Fruit fly (Drosophila melanogaster): Measurements from ENCODE around the gene CG3397.

CG3397 gene

DNA sequence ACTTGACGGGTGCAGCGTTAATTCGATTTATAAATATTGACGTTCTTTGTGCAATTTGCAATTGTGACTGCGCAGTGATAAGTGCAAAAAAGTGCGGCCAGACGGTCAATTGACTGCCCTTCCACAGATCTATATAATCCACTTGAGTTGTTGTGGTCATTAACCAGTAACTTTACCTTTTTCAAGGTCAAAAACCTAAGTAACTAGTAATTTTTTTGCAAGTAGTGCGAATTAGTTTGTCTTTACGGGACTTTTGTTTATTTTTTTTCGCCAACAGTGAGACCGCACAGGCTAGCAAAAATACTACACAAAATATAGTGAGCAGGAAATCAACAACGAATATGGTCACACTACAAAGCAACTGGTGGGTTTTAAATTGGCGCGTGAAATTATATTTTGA is 9.7 kb downstream of the CG3397 start, which contains the start of gene Tango9 (continued):
- TF ChIP-seq Hsf (GFP tag; optimal IDR thresholded peaks at IDR 0.05) (peak; percentile 9), CG17385 (GFP tag; optimal IDR thresholded peaks at IDR 0.05) (peak; percentile 17), pb (GFP tag; optimal IDR thresholded peaks at IDR 0.05) (no peak), Myb (GFP tag; optimal IDR thresholded peaks at IDR 0.05) (peak; percentile 61), Sry-δ (GFP tag; optimal IDR thresholded peaks at IDR 0.05) (peak; percentile 44), crp (GFP tag; optimal IDR thresholded peaks at IDR 0.05) (peak in 1 of 2 experiments; percentile 13), usp (GFP tag; optimal IDR thresholded peaks at IDR 0.05) (no peak), esg (GFP tag; conservative IDR thresholded peaks at IDR 0.05) (no peak), CG8290 (GFP tag; optimal IDR thresholded peaks at IDR 0.05) (no peak), CG8290 (tag; optimal IDR thresholded peaks at IDR 0.05) (peak in 1 of 2 experiments; percentile 36), Med (GFP tag) (peak; percentile 63), Asciz (GFP tag; optimal IDR thresholded peaks at IDR 0.05) (no peak), Aef1 (GFP tag; IDR thresholded peaks at IDR 0.05) (no peak), dpn (GFP tag; optimal IDR thresholded peaks at IDR 0.05) (peak in 1 of 2 experiments; percentile 2), CG3407 (GFP tag; optimal IDR thresholded peaks at IDR 0.05) (no peak), CrebB (tag; optimal IDR thresholded peaks at IDR 0.05) (no peak), ftz-f1 (GFP tag; optimal IDR thresholded peaks at IDR 0.05) (peak; percentile 11), CG10267 (tag; optimal IDR thresholded peaks at IDR 0.05) (peak; percentile 39), CG15514 (GFP tag; optimal IDR thresholded peaks at IDR 0.05) (peak; percentile 62), CG9797 (GFP tag; optimal IDR thresholded peaks at IDR 0.05) (peak; percentile 84), wor (GFP tag; IDR thresholded peaks at IDR 0.05) (no peak), zen (tag; optimal IDR thresholded peaks at IDR 0.05) (peak; percentile 10), CG12391 (tag; optimal IDR thresholded peaks at IDR 0.05) (peak; percentile 26), CG18476 (GFP tag; optimal IDR thresholded peaks at IDR 0.05) (no peak), CG17829 (tag; optimal IDR thresholded peaks at IDR 0.05) (peak; percentile 21), CG1603 (tag; optimal IDR thresholded peaks at IDR 0.05) (peak; percentile 71), knrl (GFP tag; IDR thresholded peaks at IDR 0.05; ENCODE audit: partially characterized antibody) (peak; percentile 33; the same call in 1 of the 3 replicates), CG14710 (tag; optimal IDR thresholded peaks at IDR 0.05) (peak; percentile 59), btn (GFP tag; optimal IDR thresholded peaks at IDR 0.05) (no peak), CG2120 (GFP tag; optimal IDR thresholded peaks at IDR 0.05) (peak; percentile 14), CG13424 (tag; optimal IDR thresholded peaks at IDR 0.05) (peak; percentile 1), Jarid2 (GFP tag; optimal IDR thresholded peaks at IDR 0.05) (no peak), Xrp1 (GFP tag; IDR thresholded peaks at IDR 0.05) (0 out of 2 replicates have a peak, but pooled peaks have one; percentile 25), CG12071 (GFP tag; optimal IDR thresholded peaks at IDR 0.05) (no peak), CG8924 (tag; optimal IDR thresholded peaks at IDR 0.05) (peak; percentile 20), sens (GFP tag) (peak; percentile 84), wek (GFP tag; optimal IDR thresholded peaks at IDR 0.05) (no peak), CG10274 (GFP tag; optimal IDR thresholded peaks at IDR 0.05) (peak; percentile 60), CG11093 (GFP tag; IDR thresholded peaks at IDR 0.05) (no peak), sug (tag; optimal IDR thresholded peaks at IDR 0.05) (peak; percentile 25), CG4360 (GFP tag; IDR thresholded peaks at IDR 0.05) (no peak), CG11723 (GFP tag; optimal IDR thresholded peaks at IDR 0.05) (no peak), BEAF-32 (GFP tag; optimal IDR thresholded peaks at IDR 0.05) (peak; percentile 38), nmo (GFP tag; optimal IDR thresholded peaks at IDR 0.05) (peak; percentile 25), MBD-R2 (GFP tag; IDR thresholded peaks at IDR 0.05) (peak; percentile 78), Hr3 (GFP tag; optimal IDR thresholded peaks at IDR 0.05) (no peak), CG12299 (tag; optimal IDR thresholded peaks at IDR 0.05) (peak; percentile 19), CG11695 (GFP tag; IDR thresholded peaks at IDR 0.05) (no peak), Nf-YC (tag; optimal IDR thresholded peaks at IDR 0.05) (peak; percentile 19), stwl (tag; optimal IDR thresholded peaks at IDR 0.05) (peak; percentile 83), ci (GFP tag; IDR thresholded peaks at IDR 0.05) (peak; percentile 62; the same call in 2 of the 3 replicates)
